Worm (Caenorhabditis elegans): Measurements from ENCODE around the gene nex-1.

nex-1 gene

ce11 chrIII:5227831-5228467, 2.5 kb downstream of the nex-1 start, which contains the start of the genes C34E10.12, C34E10.10 and atp-2 (continued):
- peak in 1 of 2 experiments; percentile 66 for TF ChIP-seq mdl-1 (tag; optimal IDR thresholded peaks at IDR 0.05)
- peak; percentile 46 for TF ChIP-seq snpc-4 (tag; optimal IDR thresholded peaks at IDR 0.05)
- no peak for TF ChIP-seq pag-3 (tag; optimal IDR thresholded peaks at IDR 0.05; ENCODE audit: borderline replicate concordance, insufficient read depth)
- no peak for TF ChIP-seq alr-1 (tag; optimal IDR thresholded peaks at IDR 0.05; ENCODE audit: borderline replicate concordance)
- TF ChIP-seq unc-130 (tag; optimal IDR thresholded peaks at IDR 0.05) = peak; percentile 87
- no peak for TF ChIP-seq vab-15 (tag; optimal IDR thresholded peaks at IDR 0.05)
- TF ChIP-seq lir-3 (tag; optimal IDR thresholded peaks at IDR 0.05; ENCODE audit: poor library complexity) = peak; percentile 80
- peak; percentile 38; the same call in 1 of the 2 replicates for TF ChIP-seq mab-9 (GFP tag; IDR thresholded peaks at IDR 0.05)
- TF ChIP-seq tlp-1 (tag; optimal IDR thresholded peaks at IDR 0.05) = no peak
- TF ChIP-seq irx-1 (tag; optimal IDR thresholded peaks at IDR 0.05) = peak; percentile 64
- TF ChIP-seq ces-1 (GFP tag; optimal IDR thresholded peaks at IDR 0.05) = no peak

ce11 chrIII:5228839-5229238, 3.4 kb downstream of the nex-1 start:
- TF ChIP-seq ama-1 (optimal IDR thresholded peaks at IDR 0.05) (peak; percentile 20), efl-1 (optimal IDR thresholded peaks at IDR 0.05) (no peak), efl-1 (GFP tag; optimal IDR thresholded peaks at IDR 0.05 in 1 of 2) (peak in 1 of 2 experiments; percentile 90), pax-3 (tag; optimal IDR thresholded peaks at IDR 0.05) (no peak)

ce11 chrIII:5229511-5230250, 4.3 kb downstream of the nex-1 start:
- peak; percentile 94 for TF ChIP-seq alr-1 (tag; optimal IDR thresholded peaks at IDR 0.05; ENCODE audit: borderline replicate concordance)
- peak; percentile 59 for TF ChIP-seq nhr-85 (tag)
- TF ChIP-seq nhr-237 (tag; optimal IDR thresholded peaks at IDR 0.05) = no peak
- TF ChIP-seq zag-1 (tag; optimal IDR thresholded peaks at IDR 0.05) = no peak
- no peak for TF ChIP-seq ceh-90 (tag; optimal IDR thresholded peaks at IDR 0.05)
- no peak for TF ChIP-seq efl-1 (optimal IDR thresholded peaks at IDR 0.05)
- TF ChIP-seq efl-1 (GFP tag; optimal IDR thresholded peaks at IDR 0.05 in 1 of 2) = peak in 1 of 2 experiments; percentile 90
- TF ChIP-seq nhr-76 (tag; optimal IDR thresholded peaks at IDR 0.05) = peak; percentile 33

ce11 chrIII:5230415-5230814, 5.0 kb downstream of the nex-1 start, which contains the start of gene prmt-5:
Gene prmt-5 (plus strand): TSS chrIII:5230555.
- TF ChIP-seq hpl-2 (GFP tag; optimal IDR thresholded peaks at IDR 0.05) (no peak), zag-1 (tag; optimal IDR thresholded peaks at IDR 0.05) (no peak), snu-23 (GFP tag; optimal IDR thresholded peaks at IDR 0.05) (peak; percentile 22), unc-86 (tag; optimal IDR thresholded peaks at IDR 0.05) (no peak), rnt-1 (tag; optimal IDR thresholded peaks at IDR 0.05) (peak; percentile 15), jun-1 (tag; optimal IDR thresholded peaks at IDR 0.05) (no peak), unc-130 (tag; optimal IDR thresholded peaks at IDR 0.05) (no peak), elt-2 (tag; optimal IDR thresholded peaks at IDR 0.05) (peak; percentile 31), unc-30 (tag; optimal IDR thresholded peaks at IDR 0.05) (no peak), irx-1 (tag; optimal IDR thresholded peaks at IDR 0.05) (no peak), aly-2 (tag; optimal IDR thresholded peaks at IDR 0.05) (peak; percentile 92), ztf-11 (tag; optimal IDR thresholded peaks at IDR 0.05) (no peak), Y116A8C.19 (tag; optimal IDR thresholded peaks at IDR 0.05; ENCODE audit: borderline replicate concordance) (no peak), sox-4 (tag; optimal IDR thresholded peaks at IDR 0.05) (no peak), nhr-85 (tag) (no peak), egl-13 (tag; optimal IDR thresholded peaks at IDR 0.05) (no peak), lsy-2 (tag; optimal IDR thresholded peaks at IDR 0.05) (peak in 1 of 2 experiments; percentile 21), ces-1 (GFP tag; optimal IDR thresholded peaks at IDR 0.05) (no peak), swsn-7 (tag; optimal IDR thresholded peaks at IDR 0.05) (no peak), nhr-90 (tag; optimal IDR thresholded peaks at IDR 0.05; ENCODE audit: poor library complexity) (peak; percentile 17), zip-4 (GFP tag; optimal IDR thresholded peaks at IDR 0.05) (peak; percentile 37), hlh-17 (GFP tag; optimal IDR thresholded peaks at IDR 0.05; ENCODE audit: borderline replicate concordance) (no peak), nhr-47 (tag; optimal IDR thresholded peaks at IDR 0.05) (peak; percentile 46), nhr-77 (tag; optimal IDR thresholded peaks at IDR 0.05) (no peak), nhr-19 (GFP tag; conservative IDR thresholded peaks at IDR 0.05) (peak; percentile 25; the same call in 1 of the 2 replicates), C34B4.2 (tag; optimal IDR thresholded peaks at IDR 0.05) (peak; percentile 43), nhr-20 (tag; optimal IDR thresholded peaks at IDR 0.05) (peak; percentile 36), efl-1 (optimal IDR thresholded peaks at IDR 0.05) (peak; percentile 21 to 41), efl-1 (GFP tag; optimal IDR thresholded peaks at IDR 0.05 in 1 of 2) (peak in 1 of 2 experiments; percentile 77), ztf-4 (tag; optimal IDR thresholded peaks at IDR 0.05) (peak; percentile 45), tbx-2 (tag; optimal IDR thresholded peaks at IDR 0.05) (no peak)

Measured in whole organism, L1 larva.